Fruit fly (Drosophila melanogaster) whole organism, prepupa: ENCODE measurements around the gene CG31089.

Experiments
- CG31627 ChIP-seq: fragments of 200-800 bp; sonication (Bioruptor generic); optimal IDR thresholded peaks from 3 replicates; lab custom pipeline; 2016; ENCODE audit warnings: missing biosample characterization, missing genetic modification characterization
- CG32006 ChIP-seq: fragments of 200-800 bp; sonication (Bioruptor generic); optimal IDR thresholded peaks from 3 replicates; lab custom pipeline; 2017; ENCODE audit warnings: missing biosample characterization, mild to moderate bottlenecking, missing genetic modification characterization
- Hr39 ChIP-seq: fragments of 200-800 bp; sonication (Bioruptor generic); optimal IDR thresholded peaks from 2 replicates; lab custom pipeline; 2016; ENCODE audit warnings: missing biosample characterization, missing genetic modification characterization
- Sox102F ChIP-seq: fragments of 200-800 bp; sonication (Bioruptor generic); optimal IDR thresholded peaks from 2 replicates; lab custom pipeline; 2016; ENCODE audit warnings: missing biosample characterization, mild to moderate bottlenecking, missing genetic modification characterization
- dac ChIP-seq: fragments of 200-800 bp; sonication (Bioruptor generic); optimal IDR thresholded peaks from 2 replicates; lab custom pipeline; 2017; ENCODE audit warnings: missing biosample characterization, mild to moderate bottlenecking, missing genetic modification characterization
- fkh ChIP-seq: fragments of 200-800 bp; sonication (Bioruptor generic); optimal IDR thresholded peaks from 3 replicates; lab custom pipeline; 2017; ENCODE audit warnings: missing biosample characterization, mild to moderate bottlenecking, missing genetic modification characterization, moderate library complexity
- lz ChIP-seq: fragments of 200-800 bp; sonication (Bioruptor generic); optimal IDR thresholded peaks from 3 replicates; lab custom pipeline; 2016; ENCODE audit warnings: missing biosample characterization, missing genetic modification characterization
- vri ChIP-seq: fragments of 200-800 bp; sonication (Bioruptor generic); optimal IDR thresholded peaks from 3 replicates; lab custom pipeline; 2016; ENCODE audit warnings: missing biosample characterization, mild to moderate bottlenecking, missing genetic modification characterization

dm6 chr3R:25881915-25882314 is 20.5 kb upstream of the CG31089 start, which contains the start of gene SppL:
- TF ChIP-seq dac (GFP tag; lab: Kevin White, UChicago) (no peak), lz (GFP tag; lab: Kevin White, UChicago) (no peak), Sox102F (GFP tag; lab: Kevin White, UChicago) (no peak), CG31627 (no peak), vri (GFP tag; lab: Kevin White, UChicago) (no peak), fkh (GFP tag; lab: Kevin White, UChicago) (peak; percentile 83), Hr39 (GFP tag; lab: Kevin White, UChicago) (no peak), CG32006 (GFP tag; lab: Kevin White, UChicago) (no peak)
